Worm (Caenorhabditis elegans) whole organism, L3 larva: Measurements from ENCODE around the gene col-87.

Experiments used
- R02D3.7 ChIP-seq: fragments of 150-350 bp; optimal IDR thresholded peaks from 2 replicates; lab custom pipeline; 2014; ENCODE audit warnings: missing biosample characterization, missing genetic modification characterization
- ZK546.5 ChIP-seq: sonication (generic microtip); optimal IDR thresholded peaks from 2 replicates; lab custom pipeline; 2017; ENCODE audit warnings: missing biosample characterization, missing genetic modification characterization
- aly-2 ChIP-seq: fragments of 150-350 bp; optimal IDR thresholded peaks from 2 replicates; lab custom pipeline; 2014; ENCODE audit warnings: missing biosample characterization, missing genetic modification characterization
- ama-1 ChIP-seq: fragments of 150-350 bp; optimal IDR thresholded peaks from 2 replicates; lab custom pipeline; 2018
- ceh-16 ChIP-seq: sonication (generic microtip); optimal IDR thresholded peaks from 2 replicates; lab custom pipeline; 2017; ENCODE audit warnings: missing biosample characterization, missing genetic modification characterization
- ceh-28 ChIP-seq: fragments of 150-350 bp; optimal IDR thresholded peaks from 2 replicates; lab custom pipeline; 2014; ENCODE audit warnings: missing biosample characterization, missing genetic modification reagents, missing genetic modification characterization
- ceh-82 ChIP-seq: fragments of 150-350 bp; optimal IDR thresholded peaks from 2 replicates; lab custom pipeline; 2014; ENCODE audit warnings: missing biosample characterization, missing genetic modification characterization
- ceh-9 ChIP-seq: sonication (generic microtip); optimal IDR thresholded peaks from 2 replicates; lab custom pipeline; 2018; ENCODE audit warnings: missing biosample characterization, missing genetic modification characterization
- daf-12 ChIP-seq: fragments of 150-350 bp; optimal IDR thresholded peaks from 2 replicates; lab custom pipeline; 2014; ENCODE audit warnings: missing biosample characterization, missing genetic modification reagents, missing genetic modification characterization
- egl-27 ChIP-seq: sonication (generic microtip); optimal IDR thresholded peaks from 4 replicates; lab custom pipeline; 2017; ENCODE audit warnings: missing biosample characterization, missing genetic modification reagents, missing genetic modification characterization
- egl-5 ChIP-seq: fragments of 150-350 bp; optimal IDR thresholded peaks from 2 replicates; lab custom pipeline; 2017; ENCODE audit warnings: missing biosample characterization, missing genetic modification reagents, missing genetic modification characterization, inconsistent platforms
- elt-1 ChIP-seq: fragments of 150-350 bp; optimal IDR thresholded peaks from 2 replicates; lab custom pipeline; 2014; ENCODE audit warnings: missing biosample characterization, missing genetic modification characterization
- elt-2 ChIP-seq: sonication (generic microtip); optimal IDR thresholded peaks from 2 replicates; lab custom pipeline; 2016; ENCODE audit warnings: missing genetic modification reagents, mild to moderate bottlenecking, missing genetic modification characterization, missing compliant biosample characterization
- elt-3 ChIP-seq, 3 experiments: fragments of 150-350 bp in 1 of 3; sonication (generic microtip) in 2 of 3; optimal IDR thresholded peaks; 2 replicates in 2 of 3; 4 replicates in 1 of 3; lab custom pipeline; 2014 to 2017; ENCODE audit warnings: missing biosample characterization in 3 of 3, missing genetic modification characterization in 3 of 3
- eor-1 ChIP-seq, 2 experiments: fragments of 150-350 bp; optimal IDR thresholded peaks; 2 replicates each; lab custom pipeline; 2014 to 2018; ENCODE audit warnings: missing biosample characterization in 2 of 2, missing genetic modification characterization in 2 of 2
- fkh-10 ChIP-seq: sonication (generic microtip); optimal IDR thresholded peaks from 2 replicates; lab custom pipeline; 2017; ENCODE audit warnings: missing biosample characterization, missing genetic modification reagents, missing genetic modification characterization
- fkh-2 ChIP-seq: fragments of 150-350 bp; optimal IDR thresholded peaks from 2 replicates; lab custom pipeline; 2014; ENCODE audit warnings: missing biosample characterization, missing genetic modification reagents, missing genetic modification characterization
- fos-1 ChIP-seq: fragments of 150-350 bp; optimal IDR thresholded peaks from 2 replicates; lab custom pipeline; 2014; ENCODE audit warnings: missing biosample characterization, missing genetic modification characterization
- hmg-11 ChIP-seq: sonication (generic microtip); optimal IDR thresholded peaks from 2 replicates; lab custom pipeline; 2016; ENCODE audit warnings: missing genetic modification characterization, missing compliant biosample characterization
- jun-1 ChIP-seq: fragments of 150-350 bp; optimal IDR thresholded peaks from 2 replicates; lab custom pipeline; 2014; ENCODE audit warnings: missing biosample characterization, missing genetic modification reagents, missing genetic modification characterization
- lin-15B ChIP-seq: fragments of 150-350 bp; optimal IDR thresholded peaks from 2 replicates; lab custom pipeline; 2014; ENCODE audit warnings: missing biosample characterization, missing genetic modification characterization
- lin-39 ChIP-seq: fragments of 150-350 bp; optimal IDR thresholded peaks from 2 replicates; lab custom pipeline; 2018; ENCODE audit warnings: missing biosample characterization, missing genetic modification reagents, missing genetic modification characterization
- lsy-12 ChIP-seq: sonication (generic microtip); optimal IDR thresholded peaks from 2 replicates; lab custom pipeline; 2016; ENCODE audit warnings: mild to moderate bottlenecking, missing genetic modification characterization, missing compliant biosample characterization
- mdl-1 ChIP-seq: fragments of 150-350 bp; optimal IDR thresholded peaks from 2 replicates; lab custom pipeline; 2014; ENCODE audit warnings: missing biosample characterization, missing genetic modification characterization
- mml-1 ChIP-seq: fragments of 150-350 bp; sonication (generic microtip); optimal IDR thresholded peaks from 3 replicates; lab custom pipeline; 2014; ENCODE audit warnings: missing biosample characterization, missing genetic modification characterization
- nfya-1 ChIP-seq: sonication (generic microtip); optimal IDR thresholded peaks from 2 replicates; lab custom pipeline; 2017; ENCODE audit warnings: missing genetic modification characterization, mild to moderate bottlenecking, missing compliant biosample characterization, antibody characterized with exemption, moderate library complexity; ENCODE audit not compliant: insufficient read depth
- nhr-11 ChIP-seq: fragments of 150-350 bp; optimal IDR thresholded peaks from 2 replicates; lab custom pipeline; 2014; ENCODE audit warnings: missing biosample characterization, missing genetic modification characterization
- nhr-12 ChIP-seq: fragments of 150-350 bp; optimal IDR thresholded peaks from 2 replicates; lab custom pipeline; 2014; ENCODE audit warnings: missing biosample characterization, missing genetic modification characterization
- nhr-23 ChIP-seq: fragments of 150-350 bp; optimal IDR thresholded peaks from 2 replicates; lab custom pipeline; 2014; ENCODE audit warnings: missing biosample characterization, missing genetic modification reagents, missing genetic modification characterization
- nhr-237 ChIP-seq: fragments of 150-350 bp; optimal IDR thresholded peaks from 2 replicates; lab custom pipeline; 2014; ENCODE audit warnings: missing biosample characterization, missing genetic modification characterization
- nhr-25 ChIP-seq: sonication (generic microtip); optimal IDR thresholded peaks from 2 replicates; lab custom pipeline; 2017; ENCODE audit warnings: missing biosample characterization, missing genetic modification characterization
- nhr-28 ChIP-seq: fragments of 150-350 bp; optimal IDR thresholded peaks from 2 replicates; lab custom pipeline; 2014; ENCODE audit warnings: missing biosample characterization, missing genetic modification characterization
- nhr-43 ChIP-seq: sonication (generic microtip); optimal IDR thresholded peaks from 2 replicates; lab custom pipeline; 2016; ENCODE audit warnings: mild to moderate bottlenecking, missing genetic modification characterization, missing compliant biosample characterization; ENCODE audit not compliant: poor library complexity, severe bottlenecking
- nhr-67 ChIP-seq: fragments of 150-350 bp; optimal IDR thresholded peaks from 2 replicates; lab custom pipeline; 2014; ENCODE audit warnings: missing biosample characterization, missing genetic modification characterization
- nhr-76 ChIP-seq: fragments of 150-350 bp; sonication (generic microtip); optimal IDR thresholded peaks from 5 replicates; lab custom pipeline; 2014; ENCODE audit warnings: missing biosample characterization, missing genetic modification characterization
- nhr-77 ChIP-seq: fragments of 150-350 bp; optimal IDR thresholded peaks from 2 replicates; lab custom pipeline; 2014; ENCODE audit warnings: missing biosample characterization, missing genetic modification characterization
- pha-4 ChIP-seq: fragments of 150-350 bp; optimal IDR thresholded peaks from 2 replicates; lab custom pipeline; 2014; ENCODE audit warnings: missing biosample characterization, missing genetic modification reagents, missing genetic modification characterization
- pqm-1 ChIP-seq: fragments of 150-350 bp; optimal IDR thresholded peaks from 2 replicates; lab custom pipeline; 2017; ENCODE audit warnings: missing biosample characterization, missing genetic modification characterization, inconsistent platforms
- sea-2 ChIP-seq: fragments of 150-350 bp; sonication (generic microtip); optimal IDR thresholded peaks from 4 replicates; lab custom pipeline; 2014; ENCODE audit warnings: missing biosample characterization, missing genetic modification reagents, missing genetic modification characterization
- skn-1 ChIP-seq: fragments of 150-350 bp; optimal IDR thresholded peaks from 2 replicates; lab custom pipeline; 2014; ENCODE audit warnings: missing biosample characterization, missing genetic modification characterization
- snpc-4 ChIP-seq: fragments of 150-350 bp; optimal IDR thresholded peaks from 2 replicates; lab custom pipeline; 2014; ENCODE audit warnings: missing biosample characterization, missing genetic modification characterization
- tbx-2 ChIP-seq: sonication (generic microtip); optimal IDR thresholded peaks from 2 replicates; lab custom pipeline; 2016; ENCODE audit warnings: mild to moderate bottlenecking, missing genetic modification characterization, missing compliant biosample characterization
- unc-39 ChIP-seq: sonication (generic microtip); optimal IDR thresholded peaks from 4 replicates; lab custom pipeline; 2017; ENCODE audit warnings: missing biosample characterization, missing genetic modification characterization
- unc-62 ChIP-seq: fragments of 150-350 bp; sonication (generic microtip); optimal IDR thresholded peaks from 4 replicates; lab custom pipeline; 2014; ENCODE audit warnings: missing biosample characterization, missing genetic modification reagents, missing genetic modification characterization
- zag-1 ChIP-seq: fragments of 150-350 bp; optimal IDR thresholded peaks from 2 replicates; lab custom pipeline; 2014; ENCODE audit warnings: missing biosample characterization, missing genetic modification characterization
- ztf-11 ChIP-seq: fragments of 150-350 bp; optimal IDR thresholded peaks from 2 replicates; lab custom pipeline; 2014; ENCODE audit warnings: missing biosample characterization, missing genetic modification characterization
- ztf-4 ChIP-seq: fragments of 150-350 bp; optimal IDR thresholded peaks from 2 replicates; lab custom pipeline; 2014; ENCODE audit warnings: missing biosample characterization, missing genetic modification characterization

The col-87 gene

ce11 chrII:14044199-14044598 is 50.3 kb downstream of the col-87 start:
- TF ChIP-seq jun-1 (tag; lab: Kevin White, UChicago) (peak; percentile 81), fkh-2 (tag; lab: Kevin White, UChicago) (no peak), nhr-237 (no peak), egl-5 (tag; lab: Kevin White, UChicago) (peak; percentile 65), hmg-11 (peak; percentile 74), nhr-43 (tag; lab: Kevin White, UChicago) (no peak), ztf-11 (tag; lab: Kevin White, UChicago) (no peak), nhr-12 (tag; lab: Kevin White, UChicago) (no peak), lin-39 (peak; percentile 81), nhr-77 (tag; lab: Kevin White, UChicago) (no peak), sea-2 (GFP tag; lab: Kevin White, UChicago) (no peak), zag-1 (tag; lab: Kevin White, UChicago) (no peak), skn-1 (tag; lab: Kevin White, UChicago) (peak; percentile 30), ceh-28 (tag; lab: Kevin White, UChicago) (peak; percentile 4), aly-2 (no peak), nhr-23 (tag; lab: Kevin White, UChicago) (no peak), ceh-9 (tag; lab: Kevin White, UChicago) (no peak), mdl-1 (tag; lab: Kevin White, UChicago) (peak; percentile 78), fos-1 (tag; lab: Kevin White, UChicago) (no peak), eor-1 (tag; optimal IDR thresholded peaks at IDR 0.05; lab: Kevin White, UChicago) (no peak), lsy-12 (tag; lab: Kevin White, UChicago) (peak; percentile 18), pha-4 (tag; lab: Kevin White, UChicago) (peak; percentile 84), nhr-76 (tag; lab: Kevin White, UChicago) (no peak), elt-2 (peak; percentile 93), nfya-1 (tag; lab: Kevin White, UChicago) (peak; percentile 81), ceh-16 (tag; lab: Kevin White, UChicago) (no peak), ceh-82 (tag; lab: Kevin White, UChicago) (no peak), elt-1 (tag; lab: Kevin White, UChicago) (no peak), daf-12 (tag; lab: Kevin White, UChicago) (no peak), fkh-10 (peak; percentile 97), unc-62 (GFP tag; lab: Kevin White, UChicago) (no peak), nhr-28 (tag; lab: Kevin White, UChicago) (no peak), R02D3.7 (tag; lab: Kevin White, UChicago) (no peak), nhr-11 (tag; lab: Kevin White, UChicago) (peak; percentile 90), mml-1 (tag; lab: Kevin White, UChicago) (no peak), nhr-25 (no peak), pqm-1 (tag; lab: Kevin White, UChicago) (peak; percentile 90), nhr-67 (tag; lab: Kevin White, UChicago) (no peak), egl-27 (tag; lab: Kevin White, UChicago) (no peak), ZK546.5 (tag; lab: Kevin White, UChicago) (no peak), unc-39 (no peak), elt-3 (tag; optimal IDR thresholded peaks at IDR 0.05; lab: Kevin White, UChicago) (no peak), snpc-4 (tag; lab: Kevin White, UChicago) (peak; percentile 56), lin-15B (tag; lab: Kevin White, UChicago) (peak; percentile 26), ama-1 (lab: Kevin White, UChicago) (peak; percentile 28), ztf-4 (tag; lab: Kevin White, UChicago) (no peak), tbx-2 (tag; lab: Kevin White, UChicago) (peak; percentile 50)
